Fruit fly (Drosophila melanogaster) whole organism, embryonic: Measurements from ENCODE around the gene CG5973.

Source experiments
- Atf3 ChIP-seq: fragments of 200-800 bp; sonication (Bioruptor generic); optimal IDR thresholded peaks from 3 replicates; lab custom pipeline; 2016; ENCODE audit warnings: missing biosample characterization, missing genetic modification characterization
- Bdp1 ChIP-seq: fragments of 200-800 bp; sonication (Bioruptor generic); optimal IDR thresholded peaks from 3 replicates; lab custom pipeline; 2016; ENCODE audit warnings: missing biosample characterization, missing genetic modification characterization
- BtbVII ChIP-seq: fragments of 200-800 bp; sonication (Bioruptor generic); optimal IDR thresholded peaks from 3 replicates; lab custom pipeline; 2017; ENCODE audit warnings: missing biosample characterization, mild to moderate bottlenecking, missing genetic modification characterization
- CG11093 ChIP-seq: fragments of 200-800 bp; sonication (Bioruptor generic); IDR thresholded peaks from 3 replicates; pipeline ENCODE4 v1.3.6; 2022; ENCODE audit warnings: missing biosample characterization, missing genetic modification characterization
- CG11504 ChIP-seq: fragments of 200-800 bp; sonication (Bioruptor generic); optimal IDR thresholded peaks from 3 replicates; lab custom pipeline; 2019; ENCODE audit warnings: missing biosample characterization, mild to moderate bottlenecking, missing genetic modification characterization, moderate library complexity
- CG12155 ChIP-seq: fragments of 200-800 bp; sonication (Bioruptor generic); optimal IDR thresholded peaks from 3 replicates; lab custom pipeline; 2016; ENCODE audit warnings: missing biosample characterization, missing genetic modification characterization
- CG13296 ChIP-seq: fragments of 200-800 bp; sonication (Bioruptor generic); optimal IDR thresholded peaks from 3 replicates; lab custom pipeline; 2018; ENCODE audit warnings: missing biosample characterization, mild to moderate bottlenecking, missing genetic modification characterization
- CG13624 ChIP-seq: fragments of 200-800 bp; sonication (Bioruptor generic); optimal IDR thresholded peaks from 2 replicates; lab custom pipeline; 2016; ENCODE audit warnings: missing biosample characterization, missing genetic modification characterization
- CG1529 ChIP-seq: fragments of 200-800 bp; sonication (Bioruptor generic); optimal IDR thresholded peaks from 3 replicates; lab custom pipeline; 2018; ENCODE audit warnings: missing biosample characterization, missing genetic modification characterization
- CG15696 ChIP-seq: fragments of 200-800 bp; sonication (Bioruptor generic); optimal IDR thresholded peaks from 2 replicates; lab custom pipeline; 2019; ENCODE audit warnings: missing biosample characterization, mild to moderate bottlenecking, missing genetic modification characterization, moderate library complexity
- CG1647 ChIP-seq: fragments of 200-800 bp; sonication (Bioruptor generic); optimal IDR thresholded peaks from 3 replicates; lab custom pipeline; 2016; ENCODE audit warnings: missing biosample characterization, missing genetic modification characterization
- CG16863 ChIP-seq: fragments of 200-800 bp; sonication (Bioruptor generic); optimal IDR thresholded peaks from 3 replicates; lab custom pipeline; 2016; ENCODE audit warnings: missing biosample characterization, missing genetic modification characterization
- CG17912 ChIP-seq: fragments of 200-800 bp; sonication (Bioruptor generic); optimal IDR thresholded peaks from 2 replicates; lab custom pipeline; 2018; ENCODE audit warnings: missing biosample characterization, mild to moderate bottlenecking, missing genetic modification characterization
- CG30020 ChIP-seq: fragments of 200-800 bp; optimal IDR thresholded peaks from 2 replicates; lab custom pipeline; 2019; ENCODE audit warnings: missing biosample characterization, mild to moderate bottlenecking, missing genetic modification characterization, moderate library complexity
- CG34376 ChIP-seq: fragments of 200-800 bp; sonication (Bioruptor generic); optimal IDR thresholded peaks from 2 replicates; lab custom pipeline; 2018; ENCODE audit warnings: missing biosample characterization, mild to moderate bottlenecking, missing genetic modification characterization
- CG3726 ChIP-seq: fragments of 200-800 bp; sonication (Bioruptor generic); IDR thresholded peaks from 3 replicates; pipeline ENCODE4, ENCODE4 v1.3.6; 2022; ENCODE audit warnings: missing biosample characterization, missing genetic modification characterization
- CG4617 ChIP-seq: fragments of 200-800 bp; sonication (Bioruptor generic); optimal IDR thresholded peaks from 3 replicates; lab custom pipeline; 2016; ENCODE audit warnings: missing biosample characterization, missing genetic modification characterization, borderline replicate concordance
- CG7928 ChIP-seq: fragments of 200-800 bp; sonication (Bioruptor generic); optimal IDR thresholded peaks from 2 replicates; lab custom pipeline; 2017; ENCODE audit warnings: missing biosample characterization, mild to moderate bottlenecking, missing genetic modification characterization
- CG7963 ChIP-seq: fragments of 200-800 bp; sonication (Bioruptor generic); IDR thresholded peaks from 3 replicates; pipeline ENCODE4 v1.3.6; 2022; ENCODE audit warnings: missing biosample characterization, missing genetic modification characterization; ENCODE audit not compliant: partially characterized antibody
- CG9797 ChIP-seq: fragments of 200-800 bp; sonication (Bioruptor generic); optimal IDR thresholded peaks from 3 replicates; lab custom pipeline; 2018; ENCODE audit warnings: missing biosample characterization, mild to moderate bottlenecking, missing genetic modification characterization
- Deaf1 ChIP-seq: fragments of 200-800 bp; optimal IDR thresholded peaks from 3 replicates; lab custom pipeline; 2019; ENCODE audit warnings: missing biosample characterization, mild to moderate bottlenecking, missing genetic modification characterization, moderate library complexity
- Dip3 ChIP-seq: fragments of 200-800 bp; sonication (Bioruptor generic); optimal IDR thresholded peaks from 3 replicates; lab custom pipeline; 2016; ENCODE audit warnings: missing biosample characterization, missing genetic modification characterization
- Eip74EF ChIP-seq, 2 experiments: fragments of 200-800 bp in 1 of 2; fragments of >200 bp in 1 of 2; sonication (Bioruptor generic) in 1 of 2; optimal IDR thresholded peaks; 2 replicates each; lab custom pipeline; 2017 to 2019; ENCODE audit warnings: missing biosample characterization in 2 of 2, missing genetic modification characterization in 2 of 2, mild to moderate bottlenecking in 1 of 2, moderate library complexity in 1 of 2
- Elba2 ChIP-seq: fragments of 200-800 bp; sonication (Bioruptor generic); optimal IDR thresholded peaks from 3 replicates; lab custom pipeline; 2016; ENCODE audit warnings: missing biosample characterization, missing genetic modification characterization
- Fer2 ChIP-seq: fragments of 200-800 bp; sonication (Bioruptor generic); optimal IDR thresholded peaks from 2 replicates; lab custom pipeline; 2018; ENCODE audit warnings: missing biosample characterization, mild to moderate bottlenecking, missing genetic modification characterization, moderate library complexity
- HmgD ChIP-seq: fragments of 200-800 bp; sonication (Bioruptor generic); optimal IDR thresholded peaks from 3 replicates; lab custom pipeline; 2016; ENCODE audit warnings: missing biosample characterization, missing genetic modification characterization
- MBD-R2 ChIP-seq: fragments of 200-800 bp; sonication (Bioruptor generic); IDR thresholded peaks from 2 replicates; pipeline ENCODE4 v1.3.6; 2022; ENCODE audit warnings: missing biosample characterization, missing genetic modification characterization
- NFAT ChIP-seq: fragments of 200-800 bp; sonication (Bioruptor generic); IDR thresholded peaks from 2 replicates; pipeline ENCODE4 v1.3.6; 2022; ENCODE audit warnings: missing biosample characterization, missing genetic modification characterization
- PHDP ChIP-seq: fragments of 200-800 bp; sonication (Bioruptor generic); optimal IDR thresholded peaks from 3 replicates; lab custom pipeline; 2018; ENCODE audit warnings: missing biosample characterization, mild to moderate bottlenecking, missing genetic modification characterization, moderate library complexity
- Six4 ChIP-seq: fragments of 200-800 bp; sonication (Bioruptor generic); optimal IDR thresholded peaks from 2 replicates; lab custom pipeline; 2016; ENCODE audit warnings: missing biosample characterization, missing genetic modification characterization
- Ssrp ChIP-seq: fragments of 200-800 bp; sonication (Bioruptor generic); optimal IDR thresholded peaks from 2 replicates; lab custom pipeline; 2018; ENCODE audit warnings: missing biosample characterization, mild to moderate bottlenecking, missing genetic modification characterization, moderate library complexity
- TFAM ChIP-seq: fragments of 200-800 bp; sonication (Bioruptor generic); optimal IDR thresholded peaks from 2 replicates; lab custom pipeline; 2017; ENCODE audit warnings: missing biosample characterization, missing genetic modification characterization, inconsistent platforms
- abd-A ChIP-seq: fragments of 200-800 bp; sonication (Bioruptor generic); optimal IDR thresholded peaks from 3 replicates; lab custom pipeline; 2019; ENCODE audit warnings: missing biosample characterization, mild to moderate bottlenecking, missing genetic modification characterization, moderate library complexity
- bsh ChIP-seq, 2 experiments: fragments of 200-800 bp; sonication (Bioruptor generic); optimal IDR thresholded peaks; 2 replicates each; lab custom pipeline; 2017 to 2018; ENCODE audit warnings: mild to moderate bottlenecking in 2 of 2, missing biosample characterization in 2 of 2, missing genetic modification characterization in 2 of 2, moderate library complexity in 1 of 2
- chif ChIP-seq, 2 experiments: fragments of 200-800 bp; sonication (Bioruptor generic); optimal IDR thresholded peaks; 3 replicates each; lab custom pipeline; 2016; ENCODE audit warnings: missing biosample characterization in 2 of 2, missing genetic modification characterization in 2 of 2
- dpn ChIP-seq, 2 experiments: fragments of 200-800 bp; sonication (Bioruptor generic); optimal IDR thresholded peaks; 3 replicates each; lab custom pipeline; 2016; ENCODE audit warnings: missing biosample characterization in 2 of 2, missing genetic modification characterization in 2 of 2
- ewg ChIP-seq: fragments of 200-800 bp; sonication (Bioruptor generic); optimal IDR thresholded peaks from 3 replicates; lab custom pipeline; 2017; ENCODE audit warnings: mild to moderate bottlenecking, missing biosample characterization, missing genetic modification reagents, missing genetic modification characterization
- lbe ChIP-seq: fragments of 200-800 bp; sonication (Bioruptor generic); optimal IDR thresholded peaks from 2 replicates; lab custom pipeline; 2016; ENCODE audit warnings: missing biosample characterization, mild to moderate bottlenecking, missing genetic modification characterization
- nmo ChIP-seq: fragments of 200-800 bp; sonication (Bioruptor generic); optimal IDR thresholded peaks from 2 replicates; lab custom pipeline; 2018; ENCODE audit warnings: missing biosample characterization, mild to moderate bottlenecking, missing genetic modification characterization, moderate library complexity
- pfk ChIP-seq: fragments of 200-800 bp; sonication (Bioruptor generic); optimal IDR thresholded peaks from 2 replicates; lab custom pipeline; 2018; ENCODE audit warnings: missing biosample characterization, mild to moderate bottlenecking, missing genetic modification characterization, moderate library complexity
- pnt ChIP-seq: fragments of 200-800 bp; sonication (Bioruptor generic); optimal IDR thresholded peaks from 3 replicates; lab custom pipeline; 2016; ENCODE audit warnings: missing biosample characterization, missing genetic modification characterization
- pros ChIP-seq: fragments of 200-800 bp; sonication (Bioruptor generic); optimal IDR thresholded peaks from 3 replicates; lab custom pipeline; 2019; ENCODE audit warnings: missing biosample characterization, mild to moderate bottlenecking, missing genetic modification characterization, moderate library complexity
- pzg ChIP-seq: fragments of 200-800 bp; sonication (Bioruptor generic); optimal IDR thresholded peaks from 3 replicates; lab custom pipeline; 2018; ENCODE audit warnings: missing biosample characterization, mild to moderate bottlenecking, missing genetic modification characterization, moderate library complexity
- ro ChIP-seq: fragments of 200-800 bp; sonication (Bioruptor generic); IDR thresholded peaks from 2 replicates; pipeline ENCODE4 v1.3.6; 2022; ENCODE audit warnings: missing biosample characterization, missing genetic modification characterization
- row ChIP-seq: fragments of 200-800 bp; sonication (Bioruptor generic); IDR thresholded peaks from 3 replicates; pipeline ENCODE4 v1.3.6; 2022; ENCODE audit warnings: missing biosample characterization, missing genetic modification characterization
- sd ChIP-seq: fragments of 200-800 bp; sonication (Bioruptor generic); optimal IDR thresholded peaks from 3 replicates; lab custom pipeline; 2018; ENCODE audit warnings: missing biosample characterization, mild to moderate bottlenecking, missing genetic modification characterization, moderate library complexity
- seq ChIP-seq: fragments of 200-800 bp; sonication (Bioruptor generic); IDR thresholded peaks from 2 replicates; pipeline ENCODE4 v1.3.6; 2022; ENCODE audit warnings: missing biosample characterization, missing genetic modification characterization
- tll ChIP-seq, 2 experiments: fragments of 200-800 bp in 1 of 2; fragments of >200 bp in 1 of 2; sonication (Bioruptor generic) in 1 of 2; optimal IDR thresholded peaks; 2 replicates each; lab custom pipeline; 2017 to 2019; ENCODE audit warnings: missing biosample characterization in 2 of 2, missing genetic modification characterization in 2 of 2, mild to moderate bottlenecking in 1 of 2, moderate library complexity in 1 of 2
- tna ChIP-seq: fragments of 200-800 bp; sonication (Bioruptor generic); IDR thresholded peaks from 2 replicates; pipeline ENCODE4 v1.3.6; 2022; ENCODE audit warnings: missing biosample characterization, missing genetic modification characterization; ENCODE audit not compliant: partially characterized antibody
- trem ChIP-seq: fragments of 200-800 bp; optimal IDR thresholded peaks from 3 replicates; lab custom pipeline; 2019; ENCODE audit warnings: missing biosample characterization, mild to moderate bottlenecking, missing genetic modification characterization, moderate library complexity
- tx ChIP-seq: fragments of 200-800 bp; sonication (Bioruptor generic); optimal IDR thresholded peaks from 2 replicates; lab custom pipeline; 2016; ENCODE audit warnings: missing biosample characterization, missing genetic modification characterization

CG5973 gene

dm6 chr2L:7409602-7410001 lies 27.7 kb upstream of the CG5973 start, which contains the start of gene CG5181 (continued):
- TF ChIP-seq CG16863 (GFP tag; lab: Kevin White, UChicago), result no peak
- TF ChIP-seq HmgD (GFP tag; lab: Kevin White, UChicago), result no peak
- no peak for TF ChIP-seq Dip3
- peak; percentile 32 for TF ChIP-seq CG11504
- no peak for TF ChIP-seq pnt (GFP tag; lab: Kevin White, UChicago)
- TF ChIP-seq tll (GFP tag; optimal IDR thresholded peaks at IDR 0.05; lab: Kevin White, UChicago), result no peak
- TF ChIP-seq pros, result no peak
- TF ChIP-seq CG7928 (GFP tag; lab: Kevin White, UChicago), result no peak
- TF ChIP-seq bsh (GFP tag; optimal IDR thresholded peaks at IDR 0.05; lab: Kevin White, UChicago), result no peak
- no peak for TF ChIP-seq Bdp1
- TF ChIP-seq chif (GFP tag; optimal IDR thresholded peaks at IDR 0.05; lab: Kevin White, UChicago), result no peak
- TF ChIP-seq Deaf1 (tag; lab: Kevin White, UChicago), result no peak
- no peak for TF ChIP-seq CG1529 (GFP tag; lab: Kevin White, UChicago)
- no peak for TF ChIP-seq CG1647 (GFP tag; lab: Kevin White, UChicago)
- no peak for TF ChIP-seq CG3726 (GFP tag; lab: Robert Waterston, UW)
- TF ChIP-seq ro (GFP tag; lab: Robert Waterston, UW), result no peak
- no peak for TF ChIP-seq Six4 (GFP tag; lab: Kevin White, UChicago)
- TF ChIP-seq CG11093 (GFP tag; lab: Robert Waterston, UW), result no peak
- peak; percentile 50 for TF ChIP-seq pfk (GFP tag; lab: Kevin White, UChicago)
- TF ChIP-seq NFAT (GFP tag; lab: Robert Waterston, UW), result no peak
- no peak for TF ChIP-seq tx (GFP tag; lab: Kevin White, UChicago)
- TF ChIP-seq row (GFP tag; lab: Robert Waterston, UW), result peak; percentile 69
- TF ChIP-seq tna (GFP tag; lab: Robert Waterston, UW), result no peak
- TF ChIP-seq lbe (GFP tag; lab: Kevin White, UChicago), result no peak
- no peak for TF ChIP-seq CG34376 (GFP tag; lab: Kevin White, UChicago)
- TF ChIP-seq Ssrp (tag; lab: Kevin White, UChicago), result no peak
- no peak for TF ChIP-seq PHDP (tag; lab: Kevin White, UChicago)
- TF ChIP-seq nmo, result no peak
- no peak for TF ChIP-seq Eip74EF (GFP tag; optimal IDR thresholded peaks at IDR 0.05; lab: Kevin White, UChicago)
- TF ChIP-seq abd-A (tag; lab: Kevin White, UChicago), result no peak
- TF ChIP-seq sd (tag; lab: Kevin White, UChicago), result no peak
- TF ChIP-seq Elba2 (GFP tag; lab: Kevin White, UChicago), result no peak
- TF ChIP-seq CG9797 (GFP tag; lab: Kevin White, UChicago), result peak; percentile 49
- no peak for TF ChIP-seq CG7963 (GFP tag; lab: Robert Waterston, UW)
- TF ChIP-seq ewg (GFP tag; lab: Kevin White, UChicago), result no peak
- no peak for TF ChIP-seq TFAM (GFP tag; lab: Kevin White, UChicago)
- TF ChIP-seq CG4617 (GFP tag; lab: Kevin White, UChicago), result peak; percentile 34
- TF ChIP-seq CG13296 (GFP tag; lab: Kevin White, UChicago), result no peak
- TF ChIP-seq CG17912 (GFP tag; lab: Kevin White, UChicago), result no peak
- TF ChIP-seq seq (GFP tag; lab: Robert Waterston, UW), result no peak
- TF ChIP-seq BtbVII (GFP tag; lab: Kevin White, UChicago), result no peak
- peak; percentile 80 for TF ChIP-seq MBD-R2 (GFP tag; lab: Robert Waterston, UW)
- TF ChIP-seq trem (tag; lab: Kevin White, UChicago), result peak; percentile 35
- TF ChIP-seq CG15696 (tag; lab: Kevin White, UChicago), result no peak
- TF ChIP-seq CG12155, result no peak
- TF ChIP-seq dpn (GFP tag; optimal IDR thresholded peaks at IDR 0.05; lab: Kevin White, UChicago), result no peak
- no peak for TF ChIP-seq CG13624 (GFP tag; lab: Kevin White, UChicago)
- no peak for TF ChIP-seq Fer2 (tag; lab: Kevin White, UChicago)
- peak; percentile 46 for TF ChIP-seq pzg (GFP tag; lab: Kevin White, UChicago)
- TF ChIP-seq CG30020, result peak; percentile 37
- no peak for TF ChIP-seq Atf3
